Worm (Caenorhabditis elegans) whole organism, L1 larva: ENCODE data around the gene C04H5.7.
A peak's percentile ranks its signal among the peaks of the same experiment; 100 is the strongest.

Source experiments
- C16A3.4 ChIP-seq: fragments of 150-350 bp; optimal IDR thresholded peaks from 2 replicates; lab custom pipeline; 2014; ENCODE audit warnings: missing biosample characterization, missing genetic modification characterization
- F16B12.6 ChIP-seq: fragments of 150-350 bp; optimal IDR thresholded peaks from 2 replicates; lab custom pipeline; 2014; ENCODE audit warnings: missing biosample characterization, missing genetic modification characterization
- alr-1 ChIP-seq: fragments of 200-800 bp; sonication (Bioruptor generic); optimal IDR thresholded peaks from 2 replicates; lab custom pipeline; 2018; ENCODE audit warnings: borderline replicate concordance, mild to moderate bottlenecking, missing genetic modification characterization, missing compliant biosample characterization
- aly-2 ChIP-seq: fragments of 150-350 bp; optimal IDR thresholded peaks from 2 replicates; lab custom pipeline; 2014; ENCODE audit warnings: missing biosample characterization, missing genetic modification characterization
- blmp-1 ChIP-seq: fragments of 150-350 bp; optimal IDR thresholded peaks from 2 replicates; lab custom pipeline; 2014; ENCODE audit warnings: missing biosample characterization, missing genetic modification characterization
- ces-1 ChIP-seq: fragments of 150-350 bp; optimal IDR thresholded peaks from 2 replicates; lab custom pipeline; 2014; ENCODE audit warnings: missing biosample characterization, missing genetic modification reagents, missing genetic modification characterization
- dpl-1 ChIP-seq, 3 experiments: fragments of 150-350 bp in 2 of 3; sonication (generic microtip) in 1 of 3; optimal IDR thresholded peaks; 2 replicates each; lab custom pipeline; 2014 to 2017; ENCODE audit warnings: missing biosample characterization in 3 of 3, missing genetic modification characterization in 3 of 3, missing genetic modification reagents in 3 of 3
- dsc-1 ChIP-seq: sonication (generic microtip); optimal IDR thresholded peaks from 2 replicates; lab custom pipeline; 2016; ENCODE audit warnings: mild to moderate bottlenecking, missing genetic modification characterization, missing compliant biosample characterization
- efl-1 ChIP-seq, 4 experiments: fragments of 150-350 bp; optimal IDR thresholded peaks in 3 of 4; peaks in 1 of 4; 1 replicate in 1 of 4; 2 replicates in 3 of 4; lab custom pipeline; 2014; ENCODE audit warnings: missing biosample characterization in 2 of 4, missing genetic modification characterization in 2 of 4, missing genetic modification reagents in 2 of 4
- egl-13 ChIP-seq: sonication (generic microtip); optimal IDR thresholded peaks from 2 replicates; lab custom pipeline; 2016; ENCODE audit warnings: missing genotype, missing genetic modification reagents, missing genetic modification characterization, missing compliant biosample characterization
- elt-2 ChIP-seq: sonication (generic microtip); optimal IDR thresholded peaks from 2 replicates; lab custom pipeline; 2016; ENCODE audit warnings: missing genetic modification characterization, mild to moderate bottlenecking, inconsistent platforms, missing compliant biosample characterization, missing genetic modification reagents
- fkh-4 ChIP-seq: sonication (generic microtip); optimal IDR thresholded peaks from 2 replicates; lab custom pipeline; 2016; ENCODE audit warnings: missing compliant biosample characterization, missing genetic modification characterization, borderline replicate concordance
- irx-1 ChIP-seq: sonication (generic microtip); optimal IDR thresholded peaks from 2 replicates; lab custom pipeline; 2016; ENCODE audit warnings: missing genetic modification characterization, missing compliant biosample characterization
- isw-1 ChIP-seq: fragments of 200-800 bp; sonication (Bioruptor generic); IDR thresholded peaks from 2 replicates; pipeline ENCODE4 v1.3.6; 2022; ENCODE audit warnings: missing genetic modification characterization, missing compliant biosample characterization
- lin-14 ChIP-seq: fragments of 200-800 bp; sonication (Bioruptor generic); optimal IDR thresholded peaks from 2 replicates; lab custom pipeline; 2018; ENCODE audit warnings: mild to moderate bottlenecking, missing genetic modification characterization, moderate library complexity, missing compliant biosample characterization
- lin-35 ChIP-seq, 2 experiments: fragments of 150-350 bp; optimal IDR thresholded peaks; 2 replicates each; lab custom pipeline; 2014; ENCODE audit warnings: missing biosample characterization in 2 of 2, missing genetic modification characterization in 2 of 2, missing genetic modification reagents in 2 of 2
- lir-3 ChIP-seq: sonication (generic microtip); optimal IDR thresholded peaks from 2 replicates; lab custom pipeline; 2016; ENCODE audit warnings: mild to moderate bottlenecking, missing genetic modification characterization, moderate library complexity, missing compliant biosample characterization; ENCODE audit not compliant: poor library complexity
- lsy-2 ChIP-seq, 2 experiments: fragments of 150-350 bp; optimal IDR thresholded peaks; 2 replicates each; lab custom pipeline; 2014; ENCODE audit warnings: missing biosample characterization in 2 of 2, missing genetic modification characterization in 2 of 2
- mab-9 ChIP-seq: fragments of 200-800 bp; sonication (Bioruptor generic); IDR thresholded peaks from 2 replicates; pipeline ENCODE4 v1.3.6; 2022; ENCODE audit warnings: missing genetic modification reagents, missing genetic modification characterization, missing compliant biosample characterization
- mdl-1 ChIP-seq, 2 experiments: fragments of 150-350 bp; optimal IDR thresholded peaks; 2 replicates each; lab custom pipeline; 2014 to 2017; ENCODE audit warnings: missing biosample characterization in 2 of 2, missing genetic modification characterization in 2 of 2, inconsistent platforms in 1 of 2
- mep-1 ChIP-seq: fragments of 150-350 bp; optimal IDR thresholded peaks from 2 replicates; lab custom pipeline; 2014; ENCODE audit warnings: missing biosample characterization, missing genetic modification characterization
- nhr-19 ChIP-seq: fragments of 200-800 bp; sonication (Bioruptor generic); conservative IDR thresholded peaks from 2 replicates; pipeline ENCODE4 v1.3.6; 2022; ENCODE audit warnings: missing genetic modification characterization, missing compliant biosample characterization
- nhr-20 ChIP-seq: sonication (generic microtip); optimal IDR thresholded peaks from 2 replicates; lab custom pipeline; 2016; ENCODE audit warnings: mild to moderate bottlenecking, missing genetic modification characterization, missing compliant biosample characterization
- nhr-47 ChIP-seq: sonication (generic microtip); optimal IDR thresholded peaks from 2 replicates; lab custom pipeline; 2016; ENCODE audit warnings: mild to moderate bottlenecking, missing genetic modification characterization, moderate library complexity, missing compliant biosample characterization
- nhr-71 ChIP-seq: sonication (generic microtip); optimal IDR thresholded peaks from 2 replicates; lab custom pipeline; 2016; ENCODE audit warnings: mild to moderate bottlenecking, missing genetic modification characterization, moderate library complexity, missing compliant biosample characterization
- nhr-76 ChIP-seq: sonication (generic microtip); optimal IDR thresholded peaks from 2 replicates; lab custom pipeline; 2017; ENCODE audit warnings: missing biosample characterization, missing genetic modification characterization
- nhr-77 ChIP-seq: fragments of 150-350 bp; optimal IDR thresholded peaks from 2 replicates; lab custom pipeline; 2014; ENCODE audit warnings: missing biosample characterization, missing genetic modification characterization
- nhr-85 ChIP-seq: sonication (generic microtip); peaks from one replicate; lab custom pipeline; 2016; ENCODE audit warnings: missing genetic modification characterization, inconsistent platforms, missing compliant biosample characterization
- nhr-90 ChIP-seq: sonication (generic microtip); optimal IDR thresholded peaks from 2 replicates; lab custom pipeline; 2016; ENCODE audit warnings: mild to moderate bottlenecking, missing genetic modification characterization, missing compliant biosample characterization; ENCODE audit not compliant: poor library complexity
- pax-3 ChIP-seq: fragments of 200-800 bp; sonication (Bioruptor generic); optimal IDR thresholded peaks from 2 replicates; lab custom pipeline; 2018; ENCODE audit warnings: mild to moderate bottlenecking, missing genetic modification characterization, moderate library complexity, missing compliant biosample characterization
- rnt-1 ChIP-seq: sonication (generic microtip); optimal IDR thresholded peaks from 2 replicates; lab custom pipeline; 2016; ENCODE audit warnings: mild to moderate bottlenecking, missing genetic modification characterization, moderate library complexity, missing compliant biosample characterization
- skn-1 ChIP-seq: fragments of 150-350 bp; optimal IDR thresholded peaks from 2 replicates; lab custom pipeline; 2014; ENCODE audit warnings: missing biosample characterization, missing genetic modification characterization
- snu-23 ChIP-seq: sonication (generic microtip); optimal IDR thresholded peaks from 2 replicates; lab custom pipeline; 2016; ENCODE audit warnings: missing genetic modification characterization, missing compliant biosample characterization
- swsn-7 ChIP-seq: sonication (generic microtip); optimal IDR thresholded peaks from 2 replicates; lab custom pipeline; 2016; ENCODE audit warnings: missing genetic modification characterization, missing compliant biosample characterization
- tbx-2 ChIP-seq: sonication (generic microtip); optimal IDR thresholded peaks from 2 replicates; lab custom pipeline; 2016; ENCODE audit warnings: missing genetic modification characterization, missing compliant biosample characterization
- unc-62 ChIP-seq: fragments of 150-350 bp; optimal IDR thresholded peaks from 2 replicates; lab custom pipeline; 2014; ENCODE audit warnings: missing biosample characterization, missing genetic modification reagents, missing genetic modification characterization
- unc-86 ChIP-seq: sonication (generic microtip); optimal IDR thresholded peaks from 2 replicates; lab custom pipeline; 2016; ENCODE audit warnings: missing genetic modification characterization, missing compliant biosample characterization
- unc-98 ChIP-seq: fragments of 200-800 bp; sonication (Bioruptor generic); IDR thresholded peaks from 2 replicates; pipeline ENCODE4 v1.3.6; 2022; ENCODE audit warnings: missing genetic modification characterization, missing compliant biosample characterization
- vab-15 ChIP-seq: sonication (generic microtip); optimal IDR thresholded peaks from 2 replicates; lab custom pipeline; 2017; ENCODE audit warnings: missing genotype, mild to moderate bottlenecking, missing genetic modification characterization, missing compliant biosample characterization
- ztf-11 ChIP-seq, 2 experiments: sonication (generic microtip); optimal IDR thresholded peaks; 2 replicates each; lab custom pipeline; 2016 to 2017; ENCODE audit warnings: missing genetic modification characterization in 2 of 2, missing biosample characterization in 1 of 2, missing compliant biosample characterization in 1 of 2

Gene C04H5.7

DNA sequence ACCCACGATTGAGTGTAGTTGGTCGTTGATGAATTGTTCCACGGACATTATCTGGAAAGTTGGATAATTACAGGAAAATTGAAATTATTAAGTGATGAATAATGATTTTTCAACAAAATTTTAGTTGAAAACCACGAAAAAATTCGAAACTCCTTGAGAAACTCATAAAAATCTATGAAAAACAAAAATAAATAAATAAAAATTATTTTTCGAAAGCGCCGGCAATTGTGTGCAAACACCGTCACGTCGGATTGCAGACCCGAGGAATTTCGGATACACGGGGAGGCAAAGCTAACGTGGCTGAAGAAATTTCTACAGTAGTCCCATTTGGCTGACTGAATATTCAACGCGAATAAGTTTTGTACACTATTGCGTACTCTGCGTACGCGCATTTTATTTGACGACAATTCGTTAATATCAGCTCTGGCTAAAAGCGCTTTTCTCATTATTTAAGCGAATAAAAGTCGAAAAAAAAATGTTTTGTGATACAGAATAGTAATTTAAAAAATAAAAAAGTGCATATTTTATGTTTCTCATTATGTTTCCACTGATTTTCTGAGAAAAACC is 23.9 kb downstream of the C04H5.7 start, which contains the start of gene mog-4 (continued):
- TF ChIP-seq skn-1 (tag; lab: Kevin White, UChicago) (peak; percentile 33), efl-1 (optimal IDR thresholded peaks at IDR 0.05; lab: Kevin White, UChicago) (peak; percentile 85 to 86), efl-1 (GFP tag; optimal IDR thresholded peaks at IDR 0.05 in 1 of 2; lab: Kevin White, UChicago) (peak; percentile 77 to 98), vab-15 (tag; lab: Kevin White, UChicago) (peak; percentile 91), nhr-77 (tag; lab: Kevin White, UChicago) (peak; percentile 95), mep-1 (tag; lab: Kevin White, UChicago) (peak; percentile 88), nhr-90 (peak; percentile 98), nhr-19 (GFP tag; lab: Robert Waterston, UW) (peak; percentile 100), lin-14 (GFP tag; lab: Kevin White, UChicago) (peak; percentile 97), C16A3.4 (tag; lab: Kevin White, UChicago) (peak; percentile 82), lin-35 (GFP tag; optimal IDR thresholded peaks at IDR 0.05; lab: Kevin White, UChicago) (peak; percentile 69 to 86), ces-1 (GFP tag; lab: Kevin White, UChicago) (peak; percentile 34), fkh-4 (peak; percentile 89), rnt-1 (peak; percentile 96), isw-1 (GFP tag; lab: Robert Waterston, UW) (peak; percentile 100), lir-3 (tag; lab: Kevin White, UChicago) (peak; percentile 99)
- TF ChIP-seq, all 84 proteins: peak for 67; not testable (repeated sequence) for 17

DNA sequence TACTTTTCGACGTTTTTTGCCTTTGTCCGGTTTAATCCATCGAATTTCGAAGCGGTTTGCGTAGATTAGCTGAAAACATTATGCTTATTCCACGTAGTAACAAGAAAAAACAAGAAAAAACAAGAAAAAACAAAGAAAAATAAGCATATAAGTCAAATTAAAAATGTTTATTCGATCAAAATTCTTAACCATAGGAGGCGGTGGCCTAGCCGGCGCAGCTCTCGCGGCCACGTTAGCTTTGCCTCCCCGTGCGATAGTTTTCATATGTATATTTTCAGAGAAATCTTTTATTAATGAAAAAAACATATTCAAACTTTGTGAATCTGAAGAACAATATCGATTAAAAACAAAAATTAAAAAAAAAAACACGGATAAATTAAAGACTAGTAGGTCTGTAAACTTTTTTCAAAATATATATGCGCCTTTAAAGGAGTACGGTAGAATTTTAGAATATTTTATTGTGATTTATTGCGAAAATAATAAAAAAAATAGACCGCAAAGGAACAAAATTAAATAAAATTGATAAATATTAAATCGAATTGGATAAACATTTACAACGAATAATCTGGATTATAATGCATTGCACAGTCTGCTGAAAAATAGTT is 26.1 kb downstream of the C04H5.7 start:
- TF ChIP-seq isw-1 (GFP tag; lab: Robert Waterston, UW) = peak; percentile 21; the same call in 1 of the 2 replicates
- peak; percentile 57 for TF ChIP-seq F16B12.6 (tag; lab: Kevin White, UChicago)
- TF ChIP-seq lin-35 (GFP tag; optimal IDR thresholded peaks at IDR 0.05; lab: Kevin White, UChicago) = peak in 1 of 2 experiments; percentile 31
- peak; percentile 78 to 95 for TF ChIP-seq lsy-2 (tag; optimal IDR thresholded peaks at IDR 0.05; lab: Kevin White, UChicago)
- peak in 1 of 2 experiments; percentile 14 for TF ChIP-seq ztf-11 (tag; optimal IDR thresholded peaks at IDR 0.05; lab: Kevin White, UChicago)
- peak in 1 of 3 experiments; percentile 38 for TF ChIP-seq dpl-1 (GFP tag; optimal IDR thresholded peaks at IDR 0.05; lab: Kevin White, UChicago)
- peak; percentile 43 for TF ChIP-seq nhr-71
- peak; percentile 8 for TF ChIP-seq snu-23 (GFP tag; lab: Kevin White, UChicago)
- peak; percentile 34 for TF ChIP-seq nhr-47
- TF ChIP-seq lin-14 (GFP tag; lab: Kevin White, UChicago) = peak; percentile 21
- TF ChIP-seq nhr-85 (tag; lab: Kevin White, UChicago) = peak; percentile 44
- TF ChIP-seq lir-3 (tag; lab: Kevin White, UChicago) = peak; percentile 47
- TF ChIP-seq efl-1 (optimal IDR thresholded peaks at IDR 0.05; lab: Kevin White, UChicago) = peak; percentile 31 to 45
- peak in 1 of 2 experiments; percentile 91 for TF ChIP-seq efl-1 (GFP tag; optimal IDR thresholded peaks at IDR 0.05 in 1 of 2; lab: Kevin White, UChicago)
- peak; percentile 6 for TF ChIP-seq C16A3.4 (tag; lab: Kevin White, UChicago)
- TF ChIP-seq rnt-1 = peak; percentile 26
- peak; percentile 6 for TF ChIP-seq nhr-90

- TF ChIP-seq ces-1 (GFP tag; lab: Kevin White, UChicago) (no peak), blmp-1 (tag; lab: Kevin White, UChicago) (peak; percentile 66)
Observed at ce11 chrII:14567811-14568210, 30.1 kb downstream of the C04H5.7 start.

ce11 chrII:14569322-14569721 is 31.6 kb downstream of the C04H5.7 start:
- TF ChIP-seq nhr-20 (no peak), nhr-71 (peak; percentile 48), tbx-2 (tag; lab: Kevin White, UChicago) (peak; percentile 50), skn-1 (tag; lab: Kevin White, UChicago) (peak; percentile 3), irx-1 (tag; lab: Kevin White, UChicago) (peak; percentile 53), ces-1 (GFP tag; lab: Kevin White, UChicago) (no peak), lin-35 (GFP tag; optimal IDR thresholded peaks at IDR 0.05; lab: Kevin White, UChicago) (no peak), mab-9 (GFP tag; lab: Robert Waterston, UW) (no peak), mdl-1 (tag; optimal IDR thresholded peaks at IDR 0.05; lab: Kevin White, UChicago) (no peak), pax-3 (tag; lab: Kevin White, UChicago) (no peak), lin-14 (GFP tag; lab: Kevin White, UChicago) (peak; percentile 83), dsc-1 (tag; lab: Kevin White, UChicago) (no peak), fkh-4 (no peak), alr-1 (tag; lab: Kevin White, UChicago) (no peak), blmp-1 (tag; lab: Kevin White, UChicago) (peak; percentile 40), lsy-2 (tag; optimal IDR thresholded peaks at IDR 0.05; lab: Kevin White, UChicago) (peak; percentile 11 to 33), aly-2 (no peak), nhr-76 (no peak), elt-2 (tag; lab: Kevin White, UChicago) (no peak), unc-86 (tag; lab: Kevin White, UChicago) (peak; percentile 11), isw-1 (GFP tag; lab: Robert Waterston, UW) (peak; percentile 20), unc-98 (GFP tag; lab: Robert Waterston, UW) (no peak), swsn-7 (peak; percentile 22), unc-62 (GFP tag; lab: Kevin White, UChicago) (no peak), egl-13 (tag; lab: Kevin White, UChicago) (peak; percentile 41), nhr-77 (tag; lab: Kevin White, UChicago) (no peak), nhr-47 (peak; percentile 36)
